Fruit fly (Drosophila melanogaster): ENCODE data around the gene CG10063.

DNA sequence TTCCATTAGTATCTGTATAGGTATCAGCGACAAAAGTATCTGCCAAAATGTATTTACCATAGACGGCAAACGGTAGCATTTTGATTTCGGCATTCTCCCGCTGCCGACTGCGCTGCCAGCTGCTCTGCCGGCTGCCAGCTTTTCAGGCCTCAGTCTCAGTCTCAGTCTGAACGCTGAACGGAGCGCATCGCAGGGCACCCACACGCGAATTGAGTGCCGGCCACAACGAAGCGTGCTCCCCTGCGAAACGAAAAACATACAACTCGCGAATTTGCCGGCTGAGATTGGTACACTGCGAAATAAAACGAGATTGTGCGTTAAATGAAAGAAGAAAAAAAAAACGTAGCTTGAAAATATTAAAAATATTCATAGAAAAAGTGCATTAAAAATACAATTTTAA lies 26.4 kb upstream of the CG10063 start, which contains the start of gene Mp:
- TF ChIP-seq h (GFP tag; optimal IDR thresholded peaks at IDR 0.05) = no peak
- no peak for TF ChIP-seq tai (GFP tag; optimal IDR thresholded peaks at IDR 0.05)
- no peak for TF ChIP-seq psq (GFP tag; optimal IDR thresholded peaks at IDR 0.05)
- TF ChIP-seq Myc (optimal IDR thresholded peaks at IDR 0.05) = no peak
- no peak for TF ChIP-seq fru (GFP tag; optimal IDR thresholded peaks at IDR 0.05)
- no peak for TF ChIP-seq Hnf4 (GFP tag; optimal IDR thresholded peaks at IDR 0.05)
- no peak for TF ChIP-seq pan (optimal IDR thresholded peaks at IDR 0.05)

All from whole organism, wandering third instar larva.